Fruit fly (Drosophila melanogaster) whole organism, adult: ENCODE results near the gene Cpr62Ba.

ENCODE experiments used
- CG11617 ChIP-seq: fragments of 200-800 bp; sonication (Bioruptor generic); optimal IDR thresholded peaks from 2 replicates; lab custom pipeline; 2017; ENCODE audit warnings: mild to moderate bottlenecking, missing biosample characterization, missing genetic modification reagents, missing genetic modification characterization
- CG12768 ChIP-seq: fragments of 200-800 bp; sonication (Bioruptor generic); optimal IDR thresholded peaks from 2 replicates; lab custom pipeline; 2017; ENCODE audit warnings: missing biosample characterization, missing genetic modification characterization, mild to moderate bottlenecking, moderate library complexity, missing genetic modification reagents
- CG14711 ChIP-seq: fragments of 200-800 bp; sonication (Bioruptor generic); optimal IDR thresholded peaks from 2 replicates; lab custom pipeline; 2018; ENCODE audit warnings: missing biosample characterization, mild to moderate bottlenecking, missing genetic modification characterization, moderate library complexity
- CG1620 ChIP-seq: fragments of 200-800 bp; sonication (Bioruptor generic); optimal IDR thresholded peaks from 2 replicates; lab custom pipeline; 2016; ENCODE audit warnings: missing biosample characterization, missing genetic modification characterization
- CG33017 ChIP-seq: fragments of 200-800 bp; sonication (Bioruptor generic); optimal IDR thresholded peaks from 2 replicates; lab custom pipeline; 2018; ENCODE audit warnings: missing biosample characterization, mild to moderate bottlenecking, missing genetic modification characterization, moderate library complexity
- CG5204 ChIP-seq: fragments of 200-800 bp; sonication (Bioruptor generic); optimal IDR thresholded peaks from 2 replicates; lab custom pipeline; 2016; ENCODE audit warnings: missing biosample characterization, missing genetic modification characterization
- CG7045 ChIP-seq: fragments of 200-800 bp; sonication (Bioruptor generic); optimal IDR thresholded peaks from 2 replicates; lab custom pipeline; 2017; ENCODE audit warnings: missing biosample characterization, mild to moderate bottlenecking, missing genetic modification characterization
- CG7101 ChIP-seq: fragments of 200-800 bp; sonication (Bioruptor generic); optimal IDR thresholded peaks from 2 replicates; lab custom pipeline; 2018; ENCODE audit warnings: missing biosample characterization, mild to moderate bottlenecking, missing genetic modification characterization, moderate library complexity
- Clk ChIP-seq: fragments of 200-800 bp; sonication (Bioruptor generic); optimal IDR thresholded peaks from 2 replicates; lab custom pipeline; 2017; ENCODE audit warnings: missing biosample characterization, missing genetic modification characterization
- Crg-1 ChIP-seq: fragments of 200-800 bp; sonication (Bioruptor generic); optimal IDR thresholded peaks from 2 replicates; lab custom pipeline; 2016; ENCODE audit warnings: missing biosample characterization, missing genetic modification characterization
- Hr96 ChIP-seq: fragments of 200-800 bp; sonication (Bioruptor generic); optimal IDR thresholded peaks from 2 replicates; lab custom pipeline; 2016; ENCODE audit warnings: missing biosample characterization, missing genetic modification characterization
- Mnt ChIP-seq: fragments of 200-800 bp; sonication (Bioruptor generic); optimal IDR thresholded peaks from 2 replicates; lab custom pipeline; 2016; ENCODE audit warnings: missing biosample characterization, mild to moderate bottlenecking, missing genetic modification characterization
- bab1 ChIP-seq: fragments of 200-800 bp; sonication (Bioruptor generic); optimal IDR thresholded peaks from 3 replicates; lab custom pipeline; 2019; ENCODE audit warnings: missing biosample characterization, mild to moderate bottlenecking, missing genetic modification characterization, moderate library complexity
- cic ChIP-seq: fragments of 200-800 bp; sonication (Bioruptor generic); optimal IDR thresholded peaks from 2 replicates; lab custom pipeline; 2017; ENCODE audit warnings: missing biosample characterization, mild to moderate bottlenecking, missing genetic modification characterization, moderate library complexity
- cnc ChIP-seq, 2 experiments: fragments of >200 bp; optimal IDR thresholded peaks; 2 replicates each; lab custom pipeline; 2017
- kay ChIP-seq: fragments of 200-800 bp; sonication (Bioruptor generic); peaks from one replicate; lab custom pipeline; 2016; ENCODE audit warnings: missing biosample characterization, missing genetic modification characterization, borderline replicate concordance
- ovo ChIP-seq: fragments of 200-800 bp; sonication (Bioruptor generic); optimal IDR thresholded peaks from 2 replicates; lab custom pipeline; 2016; ENCODE audit warnings: missing biosample characterization, missing genetic modification characterization
- pad ChIP-seq: fragments of 200-800 bp; sonication (Bioruptor generic); optimal IDR thresholded peaks from 3 replicates; lab custom pipeline; 2017; ENCODE audit warnings: missing biosample characterization, missing genetic modification characterization, mild to moderate bottlenecking, moderate library complexity, missing genetic modification reagents
- tj ChIP-seq: fragments of 200-800 bp; sonication (Bioruptor generic); optimal IDR thresholded peaks from 3 replicates; lab custom pipeline; 2017; ENCODE audit warnings: missing biosample characterization, mild to moderate bottlenecking, missing genetic modification characterization, moderate library complexity
- toe ChIP-seq: fragments of 200-800 bp; sonication (Bioruptor generic); optimal IDR thresholded peaks from 2 replicates; lab custom pipeline; 2016; ENCODE audit warnings: missing biosample characterization, missing genetic modification characterization

Gene Cpr62Ba

DNA sequence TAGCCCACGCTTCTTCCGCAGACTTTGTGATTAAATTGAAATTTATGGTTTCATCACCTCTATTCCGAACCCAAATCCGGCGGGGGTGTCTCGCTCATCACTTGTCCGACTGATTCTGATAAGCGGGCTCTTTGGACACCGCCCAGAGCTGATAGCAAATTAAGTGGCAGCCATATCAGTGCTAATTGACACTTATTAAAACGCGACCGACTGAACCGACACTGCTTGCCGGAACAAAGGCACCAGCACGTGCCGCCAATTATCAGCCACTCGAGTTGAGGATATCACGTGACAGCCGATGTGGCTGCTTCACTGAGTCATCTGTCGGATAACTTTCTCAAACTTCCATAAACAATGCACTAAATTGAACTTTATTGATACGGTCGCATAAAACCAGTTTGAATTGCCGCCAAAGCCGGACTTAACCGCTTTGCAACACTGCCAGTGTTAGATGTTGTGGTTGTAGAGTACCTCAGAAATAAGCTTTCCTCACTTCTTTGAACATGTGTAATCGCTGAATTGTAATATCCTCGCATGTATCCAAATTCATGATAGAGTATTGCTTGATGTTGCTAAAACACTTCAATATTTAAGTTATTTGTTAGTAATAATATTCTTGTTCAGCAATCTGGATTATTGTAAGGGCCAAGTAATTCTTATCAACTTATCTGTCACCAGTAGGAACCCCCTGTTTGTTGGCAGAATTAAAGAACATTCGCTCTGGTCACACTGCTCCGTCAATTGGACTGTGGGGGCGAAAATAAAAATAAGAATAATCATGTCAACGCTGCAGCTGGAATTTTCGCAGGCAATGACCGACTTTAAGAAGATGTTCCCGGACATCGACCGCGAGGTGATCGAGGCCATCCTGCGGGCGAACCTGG lies 25.1 kb upstream of the Cpr62Ba start, which contains the start of gene CG12024:
Gene CG12024, plus strand, starts transcription at position 699 of the 884 bp plus-strand sequence.
- TF ChIP-seq toe, result peak; percentile 78
- TF ChIP-seq Crg-1 (GFP tag; lab: Kevin White, UChicago), result peak; percentile 90
- TF ChIP-seq tj, result peak; percentile 52
- TF ChIP-seq Mnt (GFP tag; lab: Kevin White, UChicago), result peak; percentile 64
- TF ChIP-seq Clk (GFP tag; lab: Kevin White, UChicago), result peak; percentile 68
- TF ChIP-seq CG12768 (GFP tag; lab: Kevin White, UChicago), result peak; percentile 79
- TF ChIP-seq CG7045 (GFP tag; lab: Kevin White, UChicago), result peak; percentile 63
- peak; percentile 81 for TF ChIP-seq Hr96
- TF ChIP-seq CG33017 (tag; lab: Kevin White, UChicago), result peak; percentile 25
- TF ChIP-seq CG1620, result peak; percentile 81
- TF ChIP-seq kay (GFP tag; lab: Kevin White, UChicago), result peak; percentile 79
- peak; percentile 76 for TF ChIP-seq bab1
- TF ChIP-seq CG11617, result peak; percentile 66
- no peak for TF ChIP-seq cnc (optimal IDR thresholded peaks at IDR 0.05; lab: Kevin White, UChicago)
- TF ChIP-seq CG7101 (tag; lab: Kevin White, UChicago), result peak; percentile 73
- peak; percentile 75 for TF ChIP-seq CG14711 (tag; lab: Kevin White, UChicago)
- peak; percentile 37 for TF ChIP-seq cic (GFP tag; lab: Kevin White, UChicago)
- TF ChIP-seq pad (GFP tag; lab: Kevin White, UChicago), result peak; percentile 67
- peak; percentile 85 for TF ChIP-seq CG5204 (GFP tag; lab: Kevin White, UChicago)
- peak; percentile 49 for TF ChIP-seq ovo (GFP tag; lab: Kevin White, UChicago)

DNA sequence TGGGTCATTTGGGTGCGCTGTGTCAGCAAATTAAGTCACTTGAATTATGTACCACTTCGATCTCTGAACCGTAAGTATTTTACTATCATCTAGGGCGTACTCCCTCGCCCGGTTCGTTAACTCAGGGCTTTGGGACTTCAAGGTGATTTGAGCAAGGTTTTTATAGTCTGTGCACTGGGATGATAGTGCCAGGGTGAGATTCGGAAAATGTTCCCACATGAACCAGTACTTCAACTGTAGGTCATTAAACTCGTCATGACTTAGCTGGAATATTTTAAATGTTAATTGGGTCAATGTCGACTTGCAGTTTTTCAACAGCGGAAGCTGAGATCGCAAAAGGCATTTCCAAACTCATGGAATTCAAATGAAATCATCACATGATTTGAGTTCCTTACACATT lies 23.9 kb upstream of the Cpr62Ba start, which contains the start of gene CNMa:
Gene CNMa, minus strand, starts transcription at position 101 of the 400 bp plus-strand sequence.
- TF ChIP-seq Clk (GFP tag; lab: Kevin White, UChicago), result no peak
- no peak for TF ChIP-seq CG5204 (GFP tag; lab: Kevin White, UChicago)
- no peak for TF ChIP-seq CG1620
- no peak for TF ChIP-seq cic (GFP tag; lab: Kevin White, UChicago)
- no peak for TF ChIP-seq Hr96
- no peak for TF ChIP-seq Mnt (GFP tag; lab: Kevin White, UChicago)
- no peak for TF ChIP-seq CG14711 (tag; lab: Kevin White, UChicago)
- TF ChIP-seq toe, result no peak
- no peak for TF ChIP-seq tj
- TF ChIP-seq cnc (optimal IDR thresholded peaks at IDR 0.05; lab: Kevin White, UChicago), result no peak
- TF ChIP-seq CG11617, result no peak
- TF ChIP-seq Crg-1 (GFP tag; lab: Kevin White, UChicago), result no peak

DNA sequence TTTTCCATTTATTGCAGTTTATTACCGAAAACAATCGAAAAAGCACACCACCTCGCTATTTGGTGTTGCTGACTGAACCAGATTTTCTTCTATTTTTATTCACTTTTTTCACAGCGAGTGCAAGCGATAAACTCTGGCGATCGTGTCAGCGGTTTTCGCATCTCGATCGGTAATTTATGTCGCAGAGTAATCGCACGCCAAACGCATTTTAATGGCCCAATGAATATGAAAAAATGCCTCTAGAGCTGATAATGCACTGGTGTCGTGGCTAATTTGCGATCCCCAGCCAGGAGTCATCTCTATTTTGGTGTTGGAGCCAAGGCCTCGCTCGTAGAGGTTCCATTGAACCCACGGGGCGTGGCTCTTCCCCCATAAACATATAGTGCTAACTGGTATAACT lies 21.7 kb upstream of the Cpr62Ba start:
- TF ChIP-seq pad (GFP tag; lab: Kevin White, UChicago), result no peak
- TF ChIP-seq CG7045 (GFP tag; lab: Kevin White, UChicago), result no peak
- no peak for TF ChIP-seq bab1
- no peak for TF ChIP-seq tj
- no peak for TF ChIP-seq CG33017 (tag; lab: Kevin White, UChicago)
- TF ChIP-seq CG7101 (tag; lab: Kevin White, UChicago), result no peak
- TF ChIP-seq CG11617, result no peak
- no peak for TF ChIP-seq CG1620
- TF ChIP-seq Crg-1 (GFP tag; lab: Kevin White, UChicago), result no peak
- TF ChIP-seq Clk (GFP tag; lab: Kevin White, UChicago), result no peak
- TF ChIP-seq CG5204 (GFP tag; lab: Kevin White, UChicago), result no peak
- no peak for TF ChIP-seq Mnt (GFP tag; lab: Kevin White, UChicago)

DNA sequence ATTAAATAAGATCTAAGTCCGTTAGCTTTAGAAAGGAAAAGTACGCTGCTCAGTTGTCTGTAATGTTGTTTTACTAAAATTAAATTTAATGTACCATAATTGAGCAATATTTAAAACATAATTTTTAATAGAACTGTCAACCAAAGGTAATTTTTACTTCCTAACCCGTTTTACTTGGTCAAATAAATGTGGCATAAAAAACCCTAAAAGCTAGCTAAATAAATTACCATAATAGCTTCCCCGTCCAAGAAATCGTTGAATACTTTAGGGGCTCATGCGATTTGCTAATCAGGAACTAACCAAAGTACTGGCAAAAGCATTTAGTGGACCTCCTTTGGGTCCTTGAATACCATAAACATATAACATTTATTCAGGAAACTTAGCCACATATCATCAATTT lies 18.9 kb upstream of the Cpr62Ba start:
- TF ChIP-seq cnc (optimal IDR thresholded peaks at IDR 0.05; lab: Kevin White, UChicago), result no peak
- peak; percentile 5 for TF ChIP-seq kay (GFP tag; lab: Kevin White, UChicago)

DNA sequence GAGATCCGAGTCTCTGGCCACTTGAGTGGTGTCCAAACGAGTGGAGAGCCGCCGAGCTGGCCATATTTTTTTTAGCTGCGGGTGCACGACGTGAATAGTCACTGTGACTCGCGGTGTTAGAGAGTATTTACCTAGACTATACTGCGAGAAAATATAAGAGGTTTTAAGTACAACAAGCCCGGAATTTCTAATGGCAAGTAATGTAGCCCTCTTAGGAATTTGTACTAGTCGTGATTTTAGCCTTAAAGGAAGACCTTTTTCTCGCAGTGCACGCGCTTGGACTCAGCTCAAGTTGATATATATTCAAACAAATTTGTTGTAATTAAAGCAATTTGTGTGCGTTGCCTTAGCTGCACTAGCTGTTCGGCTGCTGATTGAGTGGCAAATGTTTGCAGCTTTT lies 13.0 kb upstream of the Cpr62Ba start:
- no peak for TF ChIP-seq CG14711 (tag; lab: Kevin White, UChicago)

DNA sequence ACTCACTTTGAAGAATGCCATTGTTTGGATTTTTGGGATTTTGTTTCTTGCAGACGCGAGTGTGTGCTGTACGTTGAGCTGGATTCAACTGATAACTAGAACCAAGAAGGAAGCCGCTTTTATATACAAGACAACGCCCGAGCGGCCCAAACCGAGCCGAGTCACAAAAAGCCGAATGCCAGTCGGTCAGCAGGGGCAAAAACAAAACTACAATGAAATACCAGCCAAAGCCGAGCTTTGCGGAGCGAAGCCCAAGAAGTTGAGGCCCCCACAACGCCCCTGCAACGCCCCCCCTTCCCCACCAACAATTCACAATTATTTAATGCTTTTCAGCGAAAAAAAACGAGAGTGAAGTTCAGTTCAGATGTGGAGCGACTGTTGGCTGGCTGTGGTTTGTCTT lies 10.4 kb upstream of the Cpr62Ba start, which contains the start of gene Cpr62Bc:
Gene Cpr62Bc, minus strand, starts transcription at position 101 of the 400 bp plus-strand sequence.
- TF ChIP-seq cic (GFP tag; lab: Kevin White, UChicago) (no peak), bab1 (no peak), tj (no peak), CG1620 (no peak), CG11617 (no peak), pad (GFP tag; lab: Kevin White, UChicago) (no peak), cnc (optimal IDR thresholded peaks at IDR 0.05; lab: Kevin White, UChicago) (no peak), toe (no peak), Mnt (GFP tag; lab: Kevin White, UChicago) (no peak), CG7045 (GFP tag; lab: Kevin White, UChicago) (no peak), CG14711 (tag; lab: Kevin White, UChicago) (no peak), CG33017 (tag; lab: Kevin White, UChicago) (no peak), Crg-1 (GFP tag; lab: Kevin White, UChicago) (no peak), Hr96 (no peak), CG5204 (GFP tag; lab: Kevin White, UChicago) (no peak), CG7101 (tag; lab: Kevin White, UChicago) (no peak), CG12768 (GFP tag; lab: Kevin White, UChicago) (no peak), Clk (GFP tag; lab: Kevin White, UChicago) (no peak), kay (GFP tag; lab: Kevin White, UChicago) (no peak)
